Worm (Caenorhabditis elegans) whole organism, L4 larva: ENCODE data around the gene R08C7.5.
A peak's percentile ranks its signal among the peaks of the same experiment; 100 is the strongest.

ENCODE experiments used
- D1046.2 ChIP-seq: fragments of 200-800 bp; sonication (Bioruptor generic); IDR thresholded peaks from 2 replicates; pipeline ENCODE4 v1.3.6; 2022; ENCODE audit warnings: missing genetic modification characterization, missing compliant biosample characterization
- F37D6.2 ChIP-seq: sonication (generic microtip); optimal IDR thresholded peaks from 2 replicates; lab custom pipeline; 2016; ENCODE audit warnings: mild to moderate bottlenecking, missing genetic modification characterization, missing compliant biosample characterization
- F49E8.2 ChIP-seq: sonication (generic microtip); optimal IDR thresholded peaks from 2 replicates; lab custom pipeline; 2016; ENCODE audit warnings: missing compliant biosample characterization, mild to moderate bottlenecking, missing genetic modification characterization, borderline replicate concordance
- T20F7.1 ChIP-seq: fragments of 200-800 bp; sonication (Bioruptor generic); optimal IDR thresholded peaks from 2 replicates; lab custom pipeline; 2018; ENCODE audit warnings: mild to moderate bottlenecking, missing genetic modification characterization, missing compliant biosample characterization
- Y105C5A.15 ChIP-seq: fragments of 200-800 bp; sonication (Bioruptor generic); IDR thresholded peaks from 2 replicates; pipeline ENCODE4 v1.3.6; 2022; ENCODE audit warnings: missing genetic modification characterization, missing compliant biosample characterization
- Y75B8A.6 ChIP-seq: fragments of 200-800 bp; sonication (Bioruptor generic); IDR thresholded peaks from 2 replicates; pipeline ENCODE4 v1.3.6; 2022; ENCODE audit warnings: missing genetic modification reagents, missing genetic modification characterization, missing compliant biosample characterization
- ZK337.2 ChIP-seq: fragments of 200-800 bp; sonication (Bioruptor generic); IDR thresholded peaks from 2 replicates; pipeline ENCODE4 v1.3.6; 2022; ENCODE audit warnings: missing genetic modification reagents, missing genetic modification characterization, missing compliant biosample characterization
- ZK546.5 ChIP-seq, 2 experiments: sonication (generic microtip); optimal IDR thresholded peaks; 2 replicates each; lab custom pipeline; 2017; ENCODE audit warnings: missing biosample characterization in 2 of 2, missing genetic modification characterization in 2 of 2
- aha-1 ChIP-seq: fragments of 150-350 bp; peaks from one replicate; lab custom pipeline; 2014; ENCODE audit warnings: missing biosample characterization, missing genetic modification characterization
- aly-2 ChIP-seq: sonication (generic microtip); optimal IDR thresholded peaks from 2 replicates; lab custom pipeline; 2018; ENCODE audit warnings: missing biosample characterization, missing genetic modification characterization
- ama-1 ChIP-seq: fragments of 150-350 bp; optimal IDR thresholded peaks from 2 replicates; lab custom pipeline; 2014; ENCODE audit warnings: inconsistent platforms, mixed read lengths
- ceh-44 ChIP-seq: fragments of 200-800 bp; sonication (Bioruptor generic); IDR thresholded peaks from 2 replicates; pipeline ENCODE4 v1.3.6; 2022; ENCODE audit warnings: missing genetic modification reagents, missing genetic modification characterization, missing compliant biosample characterization
- ces-1 ChIP-seq: fragments of 150-350 bp; sonication (generic microtip); optimal IDR thresholded peaks from 4 replicates; lab custom pipeline; 2014; ENCODE audit warnings: missing biosample characterization, missing genetic modification reagents, missing genetic modification characterization
- cey-2 ChIP-seq: sonication (generic microtip); optimal IDR thresholded peaks from 3 replicates; lab custom pipeline; 2017; ENCODE audit warnings: missing genetic modification characterization, mild to moderate bottlenecking, missing compliant biosample characterization, antibody characterized with exemption, borderline replicate concordance; ENCODE audit not compliant: insufficient read depth
- ctbp-1 ChIP-seq: fragments of 200-800 bp; sonication (Bioruptor generic); IDR thresholded peaks from 2 replicates; pipeline ENCODE4 v1.3.6; 2022; ENCODE audit warnings: missing genetic modification reagents, missing genetic modification characterization, missing compliant biosample characterization
- daf-16 ChIP-seq, 3 experiments: sonication (generic microtip); optimal IDR thresholded peaks; 2 replicates each; lab custom pipeline; 2016 to 2017; ENCODE audit warnings: missing genetic modification characterization in 3 of 3, missing genetic modification reagents in 3 of 3, mild to moderate bottlenecking in 2 of 3, missing compliant biosample characterization in 2 of 3, missing biosample characterization in 1 of 3, moderate library complexity in 1 of 3
- daf-8 ChIP-seq: fragments of 200-800 bp; sonication (Bioruptor generic); IDR thresholded peaks from 2 replicates; pipeline ENCODE4 v1.3.6; 2022; ENCODE audit warnings: missing genetic modification characterization, missing compliant biosample characterization
- dmd-8 ChIP-seq: fragments of 200-800 bp; sonication (Bioruptor generic); IDR thresholded peaks from 2 replicates; pipeline ENCODE4 v1.3.6; 2022; ENCODE audit warnings: missing genetic modification characterization, missing compliant biosample characterization
- duxl-1 ChIP-seq: sonication (generic microtip); optimal IDR thresholded peaks from 2 replicates; lab custom pipeline; 2016; ENCODE audit warnings: mild to moderate bottlenecking, missing genetic modification characterization, moderate library complexity, missing compliant biosample characterization; ENCODE audit not compliant: poor library complexity
- dve-1 ChIP-seq: sonication (generic microtip); optimal IDR thresholded peaks from 2 replicates; lab custom pipeline; 2017; ENCODE audit warnings: antibody characterized with exemption, mild to moderate bottlenecking, missing genetic modification characterization, missing compliant biosample characterization; ENCODE audit not compliant: insufficient read depth
- egl-27 ChIP-seq: sonication (generic microtip); optimal IDR thresholded peaks from 3 replicates; lab custom pipeline; 2017; ENCODE audit warnings: missing biosample characterization, missing genetic modification reagents, missing genetic modification characterization
- fkh-10 ChIP-seq: fragments of 150-350 bp; optimal IDR thresholded peaks from 2 replicates; lab custom pipeline; 2014; ENCODE audit warnings: missing biosample characterization, missing genetic modification reagents, missing genetic modification characterization
- fos-1 ChIP-seq: fragments of 150-350 bp; optimal IDR thresholded peaks from 2 replicates; lab custom pipeline; 2014; ENCODE audit warnings: missing biosample characterization, missing genetic modification characterization
- hlh-11 ChIP-seq: fragments of 200-800 bp; sonication (Bioruptor generic); optimal IDR thresholded peaks from 2 replicates; lab custom pipeline; 2018; ENCODE audit warnings: mild to moderate bottlenecking, missing genetic modification characterization, missing compliant biosample characterization
- hlh-30 ChIP-seq: sonication (generic microtip); optimal IDR thresholded peaks from 2 replicates; lab custom pipeline; 2017; ENCODE audit warnings: antibody characterized with exemption, mild to moderate bottlenecking, missing genetic modification characterization, missing compliant biosample characterization; ENCODE audit not compliant: insufficient read depth
- hmg-1.1 ChIP-seq: fragments of 200-800 bp; sonication (Bioruptor generic); IDR thresholded peaks from 2 replicates; pipeline ENCODE4 v1.3.6; 2022; ENCODE audit warnings: missing genetic modification reagents, missing genetic modification characterization, missing compliant biosample characterization
- lim-7 ChIP-seq: fragments of 200-800 bp; sonication (Bioruptor generic); IDR thresholded peaks from 2 replicates; pipeline ENCODE4 v1.3.6; 2022; ENCODE audit warnings: missing genetic modification characterization, missing compliant biosample characterization
- lin-29 ChIP-seq: fragments of 200-800 bp; sonication (Bioruptor generic); IDR thresholded peaks from 2 replicates; pipeline ENCODE4 v1.3.6; 2022; ENCODE audit warnings: missing genetic modification reagents, missing genetic modification characterization, missing compliant biosample characterization
- lir-3 ChIP-seq: sonication (generic microtip); optimal IDR thresholded peaks from 2 replicates; lab custom pipeline; 2016; ENCODE audit warnings: mild to moderate bottlenecking, missing genetic modification characterization, missing compliant biosample characterization
- lsy-2 ChIP-seq, 2 experiments: fragments of 150-350 bp in 1 of 2; sonication (generic microtip) in 1 of 2; optimal IDR thresholded peaks; 2 replicates each; lab custom pipeline; 2014 to 2017; ENCODE audit warnings: missing biosample characterization in 2 of 2, missing genetic modification characterization in 2 of 2
- mes-2 ChIP-seq: sonication (generic microtip); optimal IDR thresholded peaks from 2 replicates; lab custom pipeline; 2016; ENCODE audit warnings: missing genotype, mild to moderate bottlenecking, missing genetic modification characterization, missing compliant biosample characterization; ENCODE audit not compliant: poor library complexity, severe bottlenecking
- nhr-28 ChIP-seq: fragments of 150-350 bp; optimal IDR thresholded peaks from 2 replicates; lab custom pipeline; 2014; ENCODE audit warnings: missing biosample characterization, missing genetic modification characterization
- pqm-1 ChIP-seq: sonication (generic microtip); optimal IDR thresholded peaks from 2 replicates; lab custom pipeline; 2017; ENCODE audit warnings: missing biosample characterization, missing genetic modification characterization
- saeg-2 ChIP-seq: fragments of 200-800 bp; sonication (Bioruptor generic); IDR thresholded peaks from 2 replicates; pipeline ENCODE4 v1.3.6; 2022; ENCODE audit warnings: missing genetic modification reagents, missing genetic modification characterization, missing compliant biosample characterization
- sdz-12 ChIP-seq: fragments of 200-800 bp; sonication (Bioruptor generic); optimal IDR thresholded peaks from 2 replicates; lab custom pipeline; 2018; ENCODE audit warnings: mild to moderate bottlenecking, missing genetic modification characterization, missing compliant biosample characterization
- set-16 ChIP-seq: fragments of 200-800 bp; sonication (Bioruptor generic); IDR thresholded peaks from 2 replicates; pipeline ENCODE4 v1.3.6; 2022; ENCODE audit warnings: missing genetic modification reagents, missing genetic modification characterization, missing compliant biosample characterization
- spr-1 ChIP-seq: sonication (generic microtip); optimal IDR thresholded peaks from 2 replicates; lab custom pipeline; 2016; ENCODE audit warnings: mild to moderate bottlenecking, missing genetic modification characterization, missing compliant biosample characterization
- unc-130 ChIP-seq: sonication (generic microtip); optimal IDR thresholded peaks from 2 replicates; lab custom pipeline; 2016; ENCODE audit warnings: missing genetic modification reagents, missing genetic modification characterization, missing compliant biosample characterization
- unc-62 ChIP-seq, 3 experiments: fragments of 150-350 bp in 1 of 3; sonication (generic microtip); optimal IDR thresholded peaks in 2 of 3; peaks in 1 of 3; 1 replicate in 1 of 3; 2 replicates in 2 of 3; lab custom pipeline; 2014 to 2017; ENCODE audit warnings: missing biosample characterization in 3 of 3, missing genetic modification characterization in 3 of 3, missing genetic modification reagents in 3 of 3, missing genotype in 1 of 3
- vab-7 ChIP-seq: fragments of 200-800 bp; sonication (Bioruptor generic); IDR thresholded peaks from 2 replicates; pipeline ENCODE4 v1.3.6; 2022; ENCODE audit warnings: missing genetic modification reagents, missing genetic modification characterization, missing compliant biosample characterization
- zag-1 ChIP-seq: fragments of 150-350 bp; optimal IDR thresholded peaks from 2 replicates; lab custom pipeline; 2014; ENCODE audit warnings: missing biosample characterization, missing genetic modification characterization
- zip-2 ChIP-seq: fragments of 150-350 bp; optimal IDR thresholded peaks from 2 replicates; lab custom pipeline; 2014; ENCODE audit warnings: missing biosample characterization, missing genetic modification characterization
- ztf-7 ChIP-seq: fragments of 150-350 bp; optimal IDR thresholded peaks from 2 replicates; lab custom pipeline; 2014; ENCODE audit warnings: missing biosample characterization, missing genetic modification characterization

The R08C7.5 gene

ce11 chrIV:4470885-4471772, 41.1 kb downstream of the R08C7.5 start (continued):
- TF ChIP-seq F49E8.2 (tag; lab: Kevin White, UChicago) (no peak), sdz-12 (no peak), F37D6.2 (tag; lab: Kevin White, UChicago) (no peak), egl-27 (no peak), hlh-11 (tag; lab: Kevin White, UChicago) (peak; percentile 68), unc-62 (GFP tag; optimal IDR thresholded peaks at IDR 0.05 in 1 of 2; lab: Kevin White, UChicago) (peak in 1 of 2 experiments; percentile 97), unc-62 (tag; optimal IDR thresholded peaks at IDR 0.05; lab: Kevin White, UChicago) (no peak), ZK337.2 (GFP tag; lab: Robert Waterston, UW) (peak; percentile 47; the same call in 1 of the 2 replicates), saeg-2 (GFP tag; lab: Robert Waterston, UW) (0 out of 2 replicates have a peak, but pooled peaks have one; percentile 11), ctbp-1 (GFP tag; lab: Robert Waterston, UW) (peak; percentile 35; the same call in 1 of the 2 replicates), daf-8 (GFP tag; lab: Robert Waterston, UW) (no peak), aha-1 (tag; lab: Kevin White, UChicago) (peak; percentile 99), D1046.2 (no peak; the same call in 1 of the 2 replicates), ces-1 (no peak), Y105C5A.15 (GFP tag; lab: Robert Waterston, UW) (peak; percentile 59; the same call in 1 of the 2 replicates), T20F7.1 (GFP tag; lab: Kevin White, UChicago) (peak; percentile 7), lsy-2 (tag; optimal IDR thresholded peaks at IDR 0.05; lab: Kevin White, UChicago) (peak in 1 of 2 experiments; percentile 40), zip-2 (tag; lab: Kevin White, UChicago) (no peak), nhr-28 (tag; lab: Kevin White, UChicago) (no peak), dmd-8 (peak; percentile 40; the same call in 1 of the 2 replicates), ztf-7 (tag; lab: Kevin White, UChicago) (no peak), daf-16 (GFP tag; optimal IDR thresholded peaks at IDR 0.05; lab: Kevin White, UChicago) (peak in 1 of 2 experiments; percentile 15), daf-16 (tag; optimal IDR thresholded peaks at IDR 0.05; lab: Kevin White, UChicago) (peak; percentile 71)

- TF ChIP-seq spr-1 (tag; lab: Kevin White, UChicago) (no peak), fkh-10 (GFP tag; lab: Kevin White, UChicago) (no peak), cey-2 (no peak), zag-1 (tag; lab: Kevin White, UChicago) (no peak), F49E8.2 (tag; lab: Kevin White, UChicago) (no peak), pqm-1 (tag; lab: Kevin White, UChicago) (no peak), vab-7 (GFP tag; lab: Robert Waterston, UW) (no peak), zip-2 (tag; lab: Kevin White, UChicago) (no peak), ZK546.5 (tag; optimal IDR thresholded peaks at IDR 0.05; lab: Kevin White, UChicago) (no peak), aha-1 (tag; lab: Kevin White, UChicago) (peak; percentile 97), fos-1 (no peak), dve-1 (tag; lab: Kevin White, UChicago) (peak; percentile 36), set-16 (GFP tag; lab: Robert Waterston, UW) (no peak), hlh-30 (tag; lab: Kevin White, UChicago) (peak; percentile 84), lin-29 (GFP tag; lab: Robert Waterston, UW) (no peak), mes-2 (no peak), duxl-1 (tag; lab: Kevin White, UChicago) (no peak), ama-1 (peak; percentile 70), ceh-44 (GFP tag; lab: Robert Waterston, UW) (no peak), ctbp-1 (GFP tag; lab: Robert Waterston, UW) (no peak), sdz-12 (no peak), daf-16 (GFP tag; optimal IDR thresholded peaks at IDR 0.05; lab: Kevin White, UChicago) (no peak), daf-16 (tag; optimal IDR thresholded peaks at IDR 0.05; lab: Kevin White, UChicago) (peak; percentile 61), saeg-2 (GFP tag; lab: Robert Waterston, UW) (no peak), Y75B8A.6 (peak; percentile 34; the same call in 1 of the 2 replicates), aly-2 (no peak), lim-7 (GFP tag; lab: Robert Waterston, UW) (no peak), unc-130 (GFP tag; lab: Kevin White, UChicago) (no peak), lir-3 (tag; lab: Kevin White, UChicago) (no peak), hmg-1.1 (GFP tag; lab: Robert Waterston, UW) (peak; percentile 17; the same call in 1 of the 2 replicates)
Observed at ce11 chrIV:4472418-4473173, 42.6 kb downstream of the R08C7.5 start.
